Worm (Caenorhabditis elegans) whole organism, L4 larva: ENCODE data around the gene T15B12.2.

Experiments used
- D1046.2 ChIP-seq: fragments of 200-800 bp; sonication (Bioruptor generic); IDR thresholded peaks from 2 replicates; pipeline ENCODE4 v1.3.6; 2022; ENCODE audit warnings: missing genetic modification characterization, missing compliant biosample characterization
- T20F7.1 ChIP-seq: fragments of 200-800 bp; sonication (Bioruptor generic); optimal IDR thresholded peaks from 2 replicates; lab custom pipeline; 2018; ENCODE audit warnings: mild to moderate bottlenecking, missing genetic modification characterization, missing compliant biosample characterization
- Y75B8A.6 ChIP-seq: fragments of 200-800 bp; sonication (Bioruptor generic); IDR thresholded peaks from 2 replicates; pipeline ENCODE4 v1.3.6; 2022; ENCODE audit warnings: missing genetic modification reagents, missing genetic modification characterization, missing compliant biosample characterization
- attf-4 ChIP-seq: sonication (generic microtip); optimal IDR thresholded peaks from 3 replicates; lab custom pipeline; 2017; ENCODE audit warnings: missing biosample characterization, missing genetic modification characterization
- ceh-44 ChIP-seq: fragments of 200-800 bp; sonication (Bioruptor generic); IDR thresholded peaks from 2 replicates; pipeline ENCODE4 v1.3.6; 2022; ENCODE audit warnings: missing genetic modification reagents, missing genetic modification characterization, missing compliant biosample characterization
- daf-16 ChIP-seq, 3 experiments: sonication (generic microtip); optimal IDR thresholded peaks; 2 replicates each; lab custom pipeline; 2016 to 2017; ENCODE audit warnings: missing genetic modification characterization in 3 of 3, missing genetic modification reagents in 3 of 3, mild to moderate bottlenecking in 2 of 3, missing compliant biosample characterization in 2 of 3, missing biosample characterization in 1 of 3, moderate library complexity in 1 of 3
- dmd-6 ChIP-seq: fragments of 200-800 bp; sonication (Bioruptor generic); IDR thresholded peaks from 2 replicates; pipeline ENCODE4 v1.3.6; 2022; ENCODE audit warnings: missing genetic modification reagents, missing genetic modification characterization, missing compliant biosample characterization
- dmd-8 ChIP-seq: fragments of 200-800 bp; sonication (Bioruptor generic); IDR thresholded peaks from 2 replicates; pipeline ENCODE4 v1.3.6; 2022; ENCODE audit warnings: missing genetic modification characterization, missing compliant biosample characterization
- duxl-1 ChIP-seq: sonication (generic microtip); optimal IDR thresholded peaks from 2 replicates; lab custom pipeline; 2016; ENCODE audit warnings: mild to moderate bottlenecking, missing genetic modification characterization, moderate library complexity, missing compliant biosample characterization; ENCODE audit not compliant: poor library complexity
- dve-1 ChIP-seq: sonication (generic microtip); optimal IDR thresholded peaks from 2 replicates; lab custom pipeline; 2017; ENCODE audit warnings: antibody characterized with exemption, mild to moderate bottlenecking, missing genetic modification characterization, missing compliant biosample characterization; ENCODE audit not compliant: insufficient read depth
- hlh-11 ChIP-seq: fragments of 200-800 bp; sonication (Bioruptor generic); optimal IDR thresholded peaks from 2 replicates; lab custom pipeline; 2018; ENCODE audit warnings: mild to moderate bottlenecking, missing genetic modification characterization, missing compliant biosample characterization
- hmg-1.1 ChIP-seq: fragments of 200-800 bp; sonication (Bioruptor generic); IDR thresholded peaks from 2 replicates; pipeline ENCODE4 v1.3.6; 2022; ENCODE audit warnings: missing genetic modification reagents, missing genetic modification characterization, missing compliant biosample characterization
- jun-1 ChIP-seq: fragments of 150-350 bp; optimal IDR thresholded peaks from 2 replicates; lab custom pipeline; 2014; ENCODE audit warnings: missing biosample characterization, missing genetic modification reagents, missing genetic modification characterization
- lim-7 ChIP-seq: fragments of 200-800 bp; sonication (Bioruptor generic); IDR thresholded peaks from 2 replicates; pipeline ENCODE4 v1.3.6; 2022; ENCODE audit warnings: missing genetic modification characterization, missing compliant biosample characterization
- lin-13 ChIP-seq: fragments of 150-350 bp; optimal IDR thresholded peaks from 2 replicates; lab custom pipeline; 2014; ENCODE audit warnings: missing biosample characterization, missing genetic modification reagents, missing genetic modification characterization
- madf-9 ChIP-seq: fragments of 200-800 bp; sonication (Bioruptor generic); conservative IDR thresholded peaks from 2 replicates; pipeline ENCODE4 v1.3.6; 2022; ENCODE audit warnings: missing genetic modification reagents, missing genetic modification characterization, missing compliant biosample characterization
- mdl-1 ChIP-seq, 2 experiments: fragments of 150-350 bp in 1 of 2; sonication (generic microtip) in 1 of 2; optimal IDR thresholded peaks; 2 replicates each; lab custom pipeline; 2014 to 2017; ENCODE audit warnings: missing biosample characterization in 2 of 2, missing genetic modification characterization in 2 of 2
- mep-1 ChIP-seq: fragments of 150-350 bp; sonication (generic microtip); optimal IDR thresholded peaks from 3 replicates; lab custom pipeline; 2014; ENCODE audit warnings: missing biosample characterization, missing genetic modification characterization
- nhr-102 ChIP-seq: sonication (generic microtip); optimal IDR thresholded peaks from 2 replicates; lab custom pipeline; 2016; ENCODE audit warnings: mild to moderate bottlenecking, missing genetic modification characterization, moderate library complexity, missing compliant biosample characterization
- nhr-28 ChIP-seq: fragments of 150-350 bp; optimal IDR thresholded peaks from 2 replicates; lab custom pipeline; 2014; ENCODE audit warnings: missing biosample characterization, missing genetic modification characterization
- nhr-41 ChIP-seq: fragments of 200-800 bp; sonication (Bioruptor generic); IDR thresholded peaks from 2 replicates; pipeline ENCODE4 v1.3.6; 2022; ENCODE audit warnings: missing genetic modification reagents, missing genetic modification characterization, missing compliant biosample characterization
- nhr-42 ChIP-seq: fragments of 200-800 bp; sonication (Bioruptor generic); IDR thresholded peaks from 2 replicates; pipeline ENCODE4 v1.3.6; 2022; ENCODE audit warnings: missing genetic modification characterization, missing compliant biosample characterization
- nhr-6 ChIP-seq: fragments of 150-350 bp; optimal IDR thresholded peaks from 2 replicates; lab custom pipeline; 2014; ENCODE audit warnings: missing biosample characterization, missing genetic modification characterization
- nhr-77 ChIP-seq: fragments of 150-350 bp; optimal IDR thresholded peaks from 2 replicates; lab custom pipeline; 2014; ENCODE audit warnings: missing biosample characterization, missing genetic modification characterization
- php-3 ChIP-seq: fragments of 200-800 bp; sonication (Bioruptor generic); IDR thresholded peaks from 2 replicates; pipeline ENCODE4 v1.3.6; 2022; ENCODE audit warnings: missing genetic modification reagents, missing genetic modification characterization, missing compliant biosample characterization
- pqm-1 ChIP-seq: sonication (generic microtip); optimal IDR thresholded peaks from 2 replicates; lab custom pipeline; 2017; ENCODE audit warnings: missing biosample characterization, missing genetic modification characterization
- unc-130 ChIP-seq: sonication (generic microtip); optimal IDR thresholded peaks from 2 replicates; lab custom pipeline; 2016; ENCODE audit warnings: missing genetic modification reagents, missing genetic modification characterization, missing compliant biosample characterization
- unc-62 ChIP-seq, 3 experiments: fragments of 150-350 bp in 1 of 3; sonication (generic microtip); optimal IDR thresholded peaks in 2 of 3; peaks in 1 of 3; 1 replicate in 1 of 3; 2 replicates in 2 of 3; lab custom pipeline; 2014 to 2017; ENCODE audit warnings: missing biosample characterization in 3 of 3, missing genetic modification characterization in 3 of 3, missing genetic modification reagents in 3 of 3, missing genotype in 1 of 3
- vab-7 ChIP-seq: fragments of 200-800 bp; sonication (Bioruptor generic); IDR thresholded peaks from 2 replicates; pipeline ENCODE4 v1.3.6; 2022; ENCODE audit warnings: missing genetic modification reagents, missing genetic modification characterization, missing compliant biosample characterization
- zfp-3 ChIP-seq: fragments of 200-800 bp; sonication (Bioruptor generic); conservative IDR thresholded peaks from 2 replicates; pipeline ENCODE4 v1.3.6; 2022; ENCODE audit warnings: missing genetic modification reagents, missing genetic modification characterization, missing compliant biosample characterization
- zip-11 ChIP-seq: fragments of 200-800 bp; sonication (Bioruptor generic); IDR thresholded peaks from 2 replicates; pipeline ENCODE4 v1.3.6; 2022; ENCODE audit warnings: missing genetic modification characterization, missing compliant biosample characterization

T15B12.2 gene

DNA sequence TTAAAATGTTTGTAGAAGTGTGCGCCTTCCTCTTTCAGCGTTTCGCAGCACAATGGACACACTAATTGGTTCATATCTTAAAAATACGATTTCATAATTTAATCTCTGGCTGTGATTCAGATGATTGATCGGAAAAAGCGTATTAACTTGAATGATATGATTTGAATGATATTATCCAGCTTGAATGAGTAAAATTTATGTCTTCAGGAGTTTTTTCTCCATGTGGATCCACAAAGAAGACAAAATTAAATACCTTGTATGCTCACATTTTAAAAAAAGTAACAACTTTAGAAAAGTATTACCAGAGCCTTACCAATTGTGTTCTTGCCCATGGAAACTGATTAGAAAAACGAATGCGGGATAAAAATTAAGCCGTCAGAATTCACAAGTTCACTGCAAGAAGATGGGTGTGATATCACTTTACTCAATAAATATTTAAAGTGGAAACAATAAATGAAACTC lies 28.3 kb downstream of the T15B12.2 start, which contains the start of gene ztf-8 (continued):
- TF ChIP-seq attf-4 (tag; lab: Kevin White, UChicago) (no peak), nhr-42 (GFP tag; lab: Robert Waterston, UW) (no peak), zip-11 (GFP tag; lab: Robert Waterston, UW) (no peak), madf-9 (no peak), Y75B8A.6 (GFP tag; lab: Robert Waterston, UW) (peak; percentile 54; the same call in 1 of the 2 replicates), dve-1 (tag; lab: Kevin White, UChicago) (peak; percentile 11), vab-7 (no peak), hmg-1.1 (0 out of 2 replicates have a peak, but pooled peaks have one; percentile 21), D1046.2 (GFP tag; lab: Robert Waterston, UW) (no peak), ceh-44 (GFP tag; lab: Robert Waterston, UW) (no peak)

DNA sequence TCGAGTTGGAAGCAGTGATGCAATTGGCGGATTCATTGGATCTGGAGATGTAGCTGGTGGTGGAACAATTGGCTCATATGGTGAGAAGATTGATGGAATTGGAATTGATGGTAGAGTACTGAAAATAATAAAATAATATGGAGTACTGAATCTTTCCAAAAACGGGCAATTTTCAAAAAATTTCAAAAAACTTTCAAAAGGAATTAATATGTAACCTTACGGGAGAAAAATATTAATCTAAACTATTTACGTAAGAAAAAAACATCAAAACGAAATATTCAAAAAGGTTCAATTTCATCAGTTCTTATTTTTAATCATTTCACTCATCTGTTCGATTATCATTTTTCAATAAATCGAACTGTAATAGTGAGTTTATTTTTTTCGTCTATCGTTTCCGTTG lies 31.9 kb downstream of the T15B12.2 start, which contains the start of gene ZC395.4:
TSS of gene ZC395.4 (plus strand) at position 301 of the 400 bp plus-strand sequence.
- no peak for TF ChIP-seq hmg-1.1
- TF ChIP-seq dmd-8 (GFP tag; lab: Robert Waterston, UW): no peak
- TF ChIP-seq nhr-41 (GFP tag; lab: Robert Waterston, UW): no peak
- TF ChIP-seq nhr-102 (tag; lab: Kevin White, UChicago): no peak
- no peak for TF ChIP-seq nhr-42 (GFP tag; lab: Robert Waterston, UW)
- no peak for TF ChIP-seq unc-130 (GFP tag; lab: Kevin White, UChicago)
- no peak for TF ChIP-seq lin-13 (GFP tag; lab: Kevin White, UChicago)

DNA sequence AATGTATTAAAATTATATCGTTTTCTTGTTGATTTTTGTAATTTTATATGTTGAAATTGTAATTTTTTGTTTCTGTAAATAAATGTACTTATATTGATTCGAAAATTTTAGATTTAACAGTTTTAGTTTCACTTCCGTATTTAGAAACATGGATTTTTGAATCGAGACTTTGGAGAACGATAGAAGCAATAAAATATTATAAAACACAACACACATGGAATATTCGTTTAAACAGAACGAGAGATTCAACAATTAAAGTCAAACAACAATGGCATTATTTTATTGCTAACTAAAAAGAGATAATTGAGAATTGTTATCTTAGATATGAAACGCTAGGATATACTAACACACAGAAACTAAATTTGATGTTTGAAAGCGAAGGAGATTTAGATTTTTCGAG lies 33.2 kb downstream of the T15B12.2 start:
- TF ChIP-seq nhr-77 (peak; percentile 83), hlh-11 (no peak), mep-1 (tag; lab: Kevin White, UChicago) (peak; percentile 38), daf-16 (GFP tag; optimal IDR thresholded peaks at IDR 0.05; lab: Kevin White, UChicago) (no peak), daf-16 (tag; optimal IDR thresholded peaks at IDR 0.05; lab: Kevin White, UChicago) (peak; percentile 64), dve-1 (tag; lab: Kevin White, UChicago) (peak; percentile 62)
- TF ChIP-seq, all 104 proteins: peak for 4

DNA sequence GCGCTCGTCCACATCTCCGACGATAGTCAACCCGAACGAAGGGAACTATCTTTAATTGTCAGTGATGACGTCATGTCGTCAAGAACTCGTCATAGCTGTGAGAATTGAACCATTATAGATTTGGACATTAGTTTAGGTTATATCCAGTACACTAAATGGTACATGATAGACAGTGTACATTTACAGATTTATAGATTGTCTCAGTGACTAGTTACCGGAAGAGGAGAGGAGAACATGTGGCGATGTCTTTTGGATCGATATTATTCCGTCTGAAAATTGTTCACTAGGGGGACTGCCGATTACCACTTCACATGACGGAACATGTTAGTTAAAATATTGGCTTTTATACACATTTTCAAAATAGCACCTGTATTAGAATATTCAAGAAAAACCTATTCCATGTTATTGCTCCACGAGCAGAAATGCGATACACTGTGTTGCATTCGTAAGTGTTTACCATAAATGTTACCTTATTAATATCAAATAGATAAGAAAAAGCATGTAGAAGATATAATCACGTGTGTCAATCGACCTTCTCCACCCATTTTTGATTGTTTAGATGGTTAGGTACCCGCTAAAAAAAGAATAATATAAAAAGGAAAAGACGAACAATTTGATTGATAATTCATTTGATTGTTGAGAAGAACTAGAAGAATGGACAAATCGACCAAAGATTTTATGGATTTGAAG lies 34.3 kb downstream of the T15B12.2 start, which contains the start of gene ZC395.5:
TSS of gene ZC395.5 (plus strand) at position 632 of the 690 bp plus-strand sequence.
- TF ChIP-seq jun-1 (tag; lab: Kevin White, UChicago) (no peak), T20F7.1 (peak; percentile 10), unc-62 (GFP tag; optimal IDR thresholded peaks at IDR 0.05 in 1 of 2; lab: Kevin White, UChicago) (peak in 1 of 2 experiments; percentile 86), unc-62 (tag; optimal IDR thresholded peaks at IDR 0.05; lab: Kevin White, UChicago) (no peak), zfp-3 (GFP tag; lab: Robert Waterston, UW) (no peak), php-3 (GFP tag; lab: Robert Waterston, UW) (0 out of 2 replicates have a peak, but pooled peaks have one; percentile 44), dmd-6 (no peak; the same call in 1 of the 2 replicates), dve-1 (tag; lab: Kevin White, UChicago) (peak; percentile 81), daf-16 (GFP tag; optimal IDR thresholded peaks at IDR 0.05; lab: Kevin White, UChicago) (no peak), daf-16 (tag; optimal IDR thresholded peaks at IDR 0.05; lab: Kevin White, UChicago) (peak; percentile 96), mdl-1 (tag; optimal IDR thresholded peaks at IDR 0.05; lab: Kevin White, UChicago) (peak in 1 of 2 experiments; percentile 27), pqm-1 (tag; lab: Kevin White, UChicago) (peak; percentile 54), nhr-28 (peak; percentile 12), hlh-11 (peak; percentile 23)

DNA sequence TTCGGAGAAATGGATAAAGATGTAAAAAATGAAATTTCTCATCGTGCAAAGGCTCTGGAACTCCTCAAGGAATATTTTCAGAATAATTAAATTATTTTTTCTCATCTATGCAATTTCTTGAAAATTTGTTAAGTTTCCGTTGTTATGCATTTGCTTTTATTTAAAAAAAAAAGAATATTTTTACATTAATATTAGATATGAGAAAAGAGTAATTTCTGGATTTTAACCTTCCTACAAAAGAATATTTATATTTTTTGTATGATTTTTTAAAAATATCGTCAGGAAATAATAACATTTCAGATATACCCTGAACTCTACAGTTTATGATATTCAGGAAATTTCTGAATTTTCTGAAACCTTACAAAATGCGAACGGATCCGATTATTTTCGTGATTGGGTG lies 36.9 kb downstream of the T15B12.2 start, which contains the start of gene gro-1:
TSS of gene gro-1 (plus strand) at position 301 of the 400 bp plus-strand sequence.
- peak in 1 of 2 experiments; percentile 17 for TF ChIP-seq unc-62 (GFP tag; optimal IDR thresholded peaks at IDR 0.05 in 1 of 2; lab: Kevin White, UChicago)
- TF ChIP-seq unc-62 (tag; optimal IDR thresholded peaks at IDR 0.05; lab: Kevin White, UChicago): no peak
- TF ChIP-seq duxl-1: no peak
- TF ChIP-seq nhr-6: no peak
- TF ChIP-seq lim-7 (GFP tag; lab: Robert Waterston, UW): no peak
- no peak for TF ChIP-seq attf-4 (tag; lab: Kevin White, UChicago)
- TF ChIP-seq, all 104 proteins: peak for 1
